In genomic region chr2L:1535231-1535630, dm6 we compare ENCODE assay signal across 3 fruit fly cellular contexts.
TF ChIP-seq lines count a peak whose summit lies in the region.

No protein-coding gene starts in this region.

- no peak for TF ChIP-seq CTCF in whole organism, embryonic (GFP tag; optimal IDR thresholded peaks at IDR 0.05; lab: Kevin White, UChicago)

TF ChIP-seq in whole organism, embryonic, 481 proteins besides CTCF, POLR2A, EP300 and RAD21:
- TF ChIP-seq Drgx (GFP tag; IDR thresholded peaks at IDR 0.05; lab: Robert Waterston, UW) (peak; percentile 46; the same call in 1 of the 2 replicates), sisA (GFP tag; IDR thresholded peaks at IDR 0.05; lab: Robert Waterston, UW) (no peak), hth (optimal IDR thresholded peaks at IDR 0.05; lab: Kevin White, UChicago) (no peak), dmrt99B (tag; optimal IDR thresholded peaks at IDR 0.05; lab: Kevin White, UChicago) (no peak)

TF ChIP-seq in whole organism, prepupa, 60 proteins besides CTCF, POLR2A, EP300 and RAD21:
- TF ChIP-seq Eip75B (GFP tag; optimal IDR thresholded peaks at IDR 0.05; lab: Kevin White, UChicago) (no peak), Eip78C (GFP tag; lab: Kevin White, UChicago) (peak; percentile 18), CG9139 (GFP tag; optimal IDR thresholded peaks at IDR 0.05; lab: Kevin White, UChicago) (no peak), Gug (GFP tag; IDR thresholded peaks at IDR 0.05; lab: Robert Waterston, UW) (0 out of 2 replicates have a peak, but pooled peaks have one; percentile 8), CG6163 (GFP tag; IDR thresholded peaks at IDR 0.05; lab: Robert Waterston, UW) (0 out of 3 replicates have a peak, but pooled peaks have one; percentile 14), CG11294 (GFP tag; IDR thresholded peaks at IDR 0.05; lab: Robert Waterston, UW) (no peak), eg (GFP tag; IDR thresholded peaks at IDR 0.05; lab: Robert Waterston, UW) (peak; percentile 77), CG8119 (GFP tag; IDR thresholded peaks at IDR 0.05; lab: Robert Waterston, UW) (0 out of 3 replicates have a peak, but pooled peaks have one; percentile 16), Hr4 (GFP tag; optimal IDR thresholded peaks at IDR 0.05; lab: Kevin White, UChicago) (peak; percentile 10), CG6276 (GFP tag; optimal IDR thresholded peaks at IDR 0.05; lab: Kevin White, UChicago) (peak; percentile 62), CG32006 (GFP tag; optimal IDR thresholded peaks at IDR 0.05; lab: Kevin White, UChicago) (peak; percentile 34)
TF ChIP-seq in whole organism, prepupa: peak in this region for 8.

TF ChIP-seq in whole organism, pupa, 21 proteins besides CTCF, POLR2A, EP300 and RAD21:
- peak; percentile 72 for TF ChIP-seq Ets98B (GFP tag; IDR thresholded peaks at IDR 0.05; lab: Robert Waterston, UW)
- peak; percentile 22 for TF ChIP-seq CG8301 (tag; optimal IDR thresholded peaks at IDR 0.05; lab: Kevin White, UChicago)
- TF ChIP-seq EcR (GFP tag; optimal IDR thresholded peaks at IDR 0.05; lab: Kevin White, UChicago) = no peak
- no peak for TF ChIP-seq CG14655 (GFP tag; optimal IDR thresholded peaks at IDR 0.05; lab: Kevin White, UChicago)
- TF ChIP-seq CG32121 (GFP tag; IDR thresholded peaks at IDR 0.05; lab: Robert Waterston, UW) = peak; percentile 68
- TF ChIP-seq gl (tag; optimal IDR thresholded peaks at IDR 0.05; lab: Kevin White, UChicago) = no peak
- TF ChIP-seq D1 (tag; optimal IDR thresholded peaks at IDR 0.05; lab: Kevin White, UChicago) = no peak
- peak; percentile 11; the same call in 1 of the 3 replicates for TF ChIP-seq CG4496 (GFP tag; IDR thresholded peaks at IDR 0.05; lab: Robert Waterston, UW)
- no peak for TF ChIP-seq CG12605 (GFP tag; IDR thresholded peaks at IDR 0.05; lab: Robert Waterston, UW)

Comparison
In these comparisons a context has a peak if more than half of its experiments do, and no peak if none do; other contexts are left out.
1. Of the 7 proteins assayed by ChIP-seq in both whole organism, embryonic and whole organism, prepupa: peak only in whole organism, embryonic: none; only in whole organism, prepupa: Gug; in both: none; in neither: 6.